Fruit fly (Drosophila melanogaster): Measurements from ENCODE around the gene Ndc80.

Gene Ndc80

DNA sequence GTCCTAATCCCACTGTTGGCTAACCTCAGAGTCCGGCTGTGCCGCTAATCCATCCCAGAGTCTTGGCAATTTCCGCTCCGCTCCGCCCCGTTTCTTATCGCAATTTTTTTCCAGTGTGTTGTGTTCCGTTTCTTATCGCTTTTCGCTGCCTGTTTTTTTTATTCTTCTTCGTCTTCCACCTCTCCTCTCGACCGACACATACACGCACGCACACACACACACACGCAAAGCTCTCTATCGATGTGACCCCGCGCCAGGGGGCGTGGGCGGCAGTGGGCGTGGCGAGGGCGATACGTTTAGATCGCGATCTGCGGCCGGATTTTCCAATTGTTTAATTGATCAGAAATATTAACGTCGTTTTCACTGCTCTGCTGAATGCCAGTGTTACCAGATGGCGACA, 4.1 kb upstream of the Ndc80 start:
- peak; percentile 22 for TF ChIP-seq Sp1 (GFP tag; optimal IDR thresholded peaks at IDR 0.05)
- TF ChIP-seq Dif (GFP tag; optimal IDR thresholded peaks at IDR 0.05; ENCODE audit: partially characterized antibody) = peak; percentile 21
- peak; percentile 81 for TF ChIP-seq psq (GFP tag; optimal IDR thresholded peaks at IDR 0.05)
- TF ChIP-seq woc (GFP tag; optimal IDR thresholded peaks at IDR 0.05) = no peak

dm6 chrX:13605942-13606491, 5.8 kb downstream of the Ndc80 start:
- peak; percentile 25 for TF ChIP-seq h (GFP tag; optimal IDR thresholded peaks at IDR 0.05)
- TF ChIP-seq Abd-B (GFP tag; optimal IDR thresholded peaks at IDR 0.05) = no peak
- TF ChIP-seq dl (GFP tag; optimal IDR thresholded peaks at IDR 0.05; ENCODE audit: insufficient read depth in 1 of 2, partially characterized antibody in 2 of 2) = no peak

DNA sequence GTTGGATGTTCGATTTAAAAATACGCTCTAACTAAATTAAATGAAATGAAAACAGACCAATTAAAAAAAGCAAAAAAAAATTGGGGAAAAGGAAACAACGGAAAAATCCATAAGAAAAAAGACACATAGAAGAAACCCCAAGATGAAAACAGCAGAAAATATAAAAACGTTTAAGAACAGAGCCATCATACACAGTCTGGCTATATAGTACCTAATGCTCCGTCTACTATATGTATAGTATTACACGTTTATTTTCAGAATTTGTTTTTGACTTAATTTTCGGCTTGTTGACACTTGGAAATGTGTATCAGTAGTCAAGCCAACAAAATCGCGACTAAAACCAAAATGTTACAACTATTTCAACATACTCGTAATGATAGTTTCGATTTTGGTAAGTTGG, 6.5 kb downstream of the Ndc80 start, which contains the start of gene CG11178:
CG11178 (plus strand) TSS at position 301 of the 400 bp plus-strand sequence.
- TF ChIP-seq jim (GFP tag; optimal IDR thresholded peaks at IDR 0.05) = no peak
- no peak for TF ChIP-seq br (GFP tag; optimal IDR thresholded peaks at IDR 0.05)
- TF ChIP-seq brk (GFP tag; optimal IDR thresholded peaks at IDR 0.05) = no peak
- TF ChIP-seq Mio (GFP tag; optimal IDR thresholded peaks at IDR 0.05) = no peak
- TF ChIP-seq ey (GFP tag; optimal IDR thresholded peaks at IDR 0.05) = no peak
- TF ChIP-seq pan (optimal IDR thresholded peaks at IDR 0.05) = no peak
- no peak for TF ChIP-seq usp (GFP tag; optimal IDR thresholded peaks at IDR 0.05)
- no peak for TF ChIP-seq Hr78 (GFP tag; optimal IDR thresholded peaks at IDR 0.05)
- no peak for TF ChIP-seq fru (GFP tag; optimal IDR thresholded peaks at IDR 0.05)
- no peak for TF ChIP-seq sv (GFP tag; optimal IDR thresholded peaks at IDR 0.05)

DNA sequence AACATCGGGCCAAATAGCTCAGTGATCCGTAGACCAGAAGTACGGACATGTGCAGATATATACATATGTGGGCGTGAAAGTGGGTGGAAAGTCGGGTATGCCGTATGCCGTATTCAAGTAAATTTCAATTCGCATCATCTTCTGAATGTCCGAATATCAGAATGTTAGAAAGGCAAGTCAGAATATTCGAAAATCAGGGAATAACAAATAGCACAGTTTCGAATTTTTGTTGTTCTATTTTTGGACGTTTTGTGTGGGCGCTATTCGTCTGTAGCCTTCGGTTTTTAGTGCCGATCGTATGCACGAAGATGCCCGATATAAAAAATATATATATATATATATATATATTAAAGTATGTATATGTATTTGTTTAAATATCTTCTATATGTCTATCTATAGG, 7.4 kb downstream of the Ndc80 start:
- TF ChIP-seq Jra (GFP tag; optimal IDR thresholded peaks at IDR 0.05) (no peak), Vsx2 (GFP tag; optimal IDR thresholded peaks at IDR 0.05; ENCODE audit: partially characterized antibody) (no peak), woc (GFP tag; optimal IDR thresholded peaks at IDR 0.05) (no peak), CG32264 (GFP tag; optimal IDR thresholded peaks at IDR 0.05) (no peak), dl (GFP tag; optimal IDR thresholded peaks at IDR 0.05; ENCODE audit: insufficient read depth in 1 of 2, partially characterized antibody in 2 of 2) (no peak), HLH106 (tag; optimal IDR thresholded peaks at IDR 0.05) (no peak), ey (GFP tag; optimal IDR thresholded peaks at IDR 0.05) (no peak), CG9705 (GFP tag; optimal IDR thresholded peaks at IDR 0.05) (no peak), OdsH (GFP tag; optimal IDR thresholded peaks at IDR 0.05) (no peak), fru (GFP tag; optimal IDR thresholded peaks at IDR 0.05) (no peak), Hr83 (GFP tag; optimal IDR thresholded peaks at IDR 0.05; ENCODE audit: poor library complexity, severe bottlenecking) (no peak), Dfd (GFP tag; optimal IDR thresholded peaks at IDR 0.05) (no peak), psq (GFP tag; optimal IDR thresholded peaks at IDR 0.05) (no peak), Abd-B (GFP tag; optimal IDR thresholded peaks at IDR 0.05) (no peak), Rel (GFP tag; optimal IDR thresholded peaks at IDR 0.05) (no peak), Rel (tag; optimal IDR thresholded peaks at IDR 0.05) (no peak), foxo (GFP tag; optimal IDR thresholded peaks at IDR 0.05) (no peak), Myc (optimal IDR thresholded peaks at IDR 0.05) (no peak)

DNA sequence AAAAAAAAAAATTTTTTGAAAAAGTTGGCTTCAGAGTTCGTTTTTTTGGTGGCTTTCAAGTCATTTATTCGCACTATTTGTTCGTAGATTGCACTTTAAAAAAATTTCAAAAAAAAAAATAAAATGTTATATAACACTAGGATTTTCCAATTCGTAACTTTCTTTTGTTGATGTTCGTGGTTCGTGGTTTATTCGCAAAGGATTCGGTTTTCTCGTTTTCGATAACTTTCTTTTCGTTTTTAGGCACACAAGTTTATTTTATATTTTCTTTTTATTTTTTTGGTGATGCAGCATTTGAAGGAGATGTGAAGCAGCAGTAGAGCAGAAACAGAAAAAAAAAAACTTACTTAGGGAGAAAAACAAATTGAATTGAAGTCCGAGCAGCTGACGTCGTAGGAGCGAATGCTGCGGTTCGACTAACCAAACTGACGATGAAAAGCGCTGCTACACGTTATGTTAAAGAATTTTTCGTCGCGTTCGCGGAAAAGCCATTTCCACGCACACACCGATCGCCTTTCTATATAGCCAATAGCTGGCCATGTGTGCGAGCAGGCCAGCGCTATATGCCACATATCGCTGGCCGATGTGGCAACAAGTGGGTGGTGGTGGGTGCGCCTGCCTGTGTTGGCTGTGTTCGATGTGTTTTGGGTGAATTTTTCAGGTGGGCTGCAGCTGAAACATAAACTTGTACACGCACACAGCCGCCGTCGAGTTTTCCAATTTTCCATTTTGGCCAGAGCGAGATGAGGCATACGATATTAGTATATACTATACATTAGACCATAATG, 9.6 kb downstream of the Ndc80 start, which contains the start of gene up:
up (minus strand) TSS at position 508 of the 788 bp plus-strand sequence.
- TF ChIP-seq psq (GFP tag; optimal IDR thresholded peaks at IDR 0.05) (no peak), dmrt93B (GFP tag; optimal IDR thresholded peaks at IDR 0.05) (no peak), Myc (optimal IDR thresholded peaks at IDR 0.05) (no peak), Hr78 (GFP tag; optimal IDR thresholded peaks at IDR 0.05) (no peak), ey (GFP tag; optimal IDR thresholded peaks at IDR 0.05) (no peak), Jra (GFP tag; optimal IDR thresholded peaks at IDR 0.05) (no peak), jim (GFP tag; optimal IDR thresholded peaks at IDR 0.05) (no peak), Sp1 (GFP tag; optimal IDR thresholded peaks at IDR 0.05) (no peak), CG32264 (GFP tag; optimal IDR thresholded peaks at IDR 0.05) (no peak), sv (GFP tag; optimal IDR thresholded peaks at IDR 0.05) (no peak), N (GFP tag; optimal IDR thresholded peaks at IDR 0.05) (no peak), usp (GFP tag; optimal IDR thresholded peaks at IDR 0.05) (no peak), CG9705 (GFP tag; optimal IDR thresholded peaks at IDR 0.05) (no peak), Mio (GFP tag; optimal IDR thresholded peaks at IDR 0.05) (no peak)

Measured in whole organism, wandering third instar larva.